Fruit fly (Drosophila melanogaster) whole organism, pupa: Measurements from ENCODE around the gene CG6441.
A peak's percentile ranks its signal among the peaks of the same experiment; 100 is the strongest.

Source experiments
- CG10348 ChIP-seq: fragments of 200-800 bp; sonication (Bioruptor generic); IDR thresholded peaks from 2 replicates; pipeline ENCODE4 v1.3.6; 2022; ENCODE audit warnings: missing biosample characterization, missing genetic modification characterization
- CG15710 ChIP-seq: fragments of 200-800 bp; sonication (Bioruptor generic); optimal IDR thresholded peaks from 2 replicates; lab custom pipeline; 2018; ENCODE audit warnings: missing biosample characterization, mild to moderate bottlenecking, missing genetic modification characterization, moderate library complexity
- CG9948 ChIP-seq: fragments of 200-800 bp; sonication (Bioruptor generic); optimal IDR thresholded peaks from 2 replicates; lab custom pipeline; 2018; ENCODE audit warnings: missing biosample characterization, mild to moderate bottlenecking, missing genetic modification characterization, moderate library complexity
- EcR ChIP-seq: fragments of 200-800 bp; sonication (Bioruptor generic); optimal IDR thresholded peaks from 3 replicates; lab custom pipeline; 2019; ENCODE audit warnings: missing biosample characterization, missing genetic modification characterization, mild to moderate bottlenecking, moderate library complexity, missing genetic modification reagents
- gl ChIP-seq: fragments of 200-800 bp; sonication (Bioruptor generic); optimal IDR thresholded peaks from 2 replicates; lab custom pipeline; 2018; ENCODE audit warnings: missing biosample characterization, mild to moderate bottlenecking, missing genetic modification characterization
- rn ChIP-seq: fragments of 200-800 bp; sonication (Bioruptor generic); IDR thresholded peaks from 2 replicates; pipeline ENCODE4 v1.3.6; 2022; ENCODE audit warnings: missing biosample characterization, missing genetic modification characterization

DNA sequence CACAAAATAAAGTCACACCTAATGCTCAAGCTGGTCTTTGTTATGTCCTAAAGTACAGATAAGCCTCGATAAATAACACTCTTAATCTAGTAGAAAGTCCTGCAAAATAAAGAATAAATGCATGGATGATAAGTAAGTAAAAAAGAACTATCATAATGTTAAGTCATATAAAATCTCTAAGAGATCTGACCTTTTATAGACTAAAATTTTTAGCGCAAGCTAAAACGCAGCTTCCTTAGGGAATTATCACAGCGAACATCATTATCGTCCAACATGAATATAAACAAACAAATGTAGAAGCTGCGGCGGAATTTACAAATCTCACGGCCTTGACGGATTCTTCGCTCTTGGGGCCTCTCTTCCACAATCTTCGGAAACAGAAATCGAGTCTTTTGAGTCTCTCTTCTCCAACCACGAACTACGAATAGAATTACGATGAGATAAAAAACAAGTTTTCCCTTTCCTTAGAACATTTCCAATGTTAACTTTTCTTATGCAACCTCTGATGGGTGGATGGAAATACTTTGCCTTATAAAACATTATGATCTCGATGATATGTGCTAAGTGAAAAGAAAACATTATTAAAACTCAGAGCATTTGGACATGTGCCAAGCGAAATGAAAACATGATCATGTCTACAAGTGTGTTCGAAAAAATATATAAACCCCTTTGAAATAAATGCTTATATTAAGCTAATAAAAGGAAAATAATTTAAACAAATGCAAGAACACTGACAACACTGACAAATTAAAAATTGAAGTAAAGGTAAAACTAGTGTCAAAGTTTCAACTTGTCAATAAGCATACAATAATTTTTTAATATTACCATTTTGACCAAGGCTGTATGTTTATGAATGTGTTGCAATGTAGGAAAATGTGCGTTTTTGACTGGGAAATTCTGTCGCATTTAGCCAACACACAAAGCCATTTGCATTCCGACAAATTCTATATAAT, 20.1 kb downstream of the CG6441 start:
- TF ChIP-seq CG15710 (tag; lab: Kevin White, UChicago) (peak; percentile 46), rn (GFP tag; lab: Robert Waterston, UW) (no peak), CG9948 (peak; percentile 24), CG10348 (no peak), EcR (GFP tag; lab: Kevin White, UChicago) (no peak), gl (no peak)
